Comparison of ENCODE assay signal across 1 fruit fly cellular context in the genomic region with DNA sequence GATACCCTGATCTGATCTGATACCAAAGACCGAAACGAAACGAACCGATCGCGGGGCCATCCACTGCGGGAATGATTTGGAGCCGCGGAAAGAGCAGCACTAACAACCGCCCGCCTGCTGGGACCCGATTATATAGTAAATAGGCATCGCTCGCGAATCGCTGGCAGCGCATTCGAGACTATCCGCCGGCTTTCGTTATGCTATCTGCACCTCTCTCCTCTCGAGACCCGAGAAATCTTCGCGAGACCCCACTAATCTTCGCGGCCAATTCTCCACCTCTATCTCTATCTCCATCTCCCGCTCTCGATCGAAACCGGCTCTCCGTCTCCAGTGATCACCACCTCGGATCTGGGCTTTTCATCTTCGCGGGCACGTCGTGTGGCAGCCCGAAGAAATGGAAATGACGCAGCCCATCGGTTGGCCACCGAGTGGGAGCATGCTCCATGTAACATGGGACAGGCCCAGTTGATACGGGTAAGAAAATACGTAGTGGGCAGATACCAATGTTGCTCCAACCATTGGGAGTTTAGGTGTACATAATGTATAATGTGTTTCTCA.
A peak's percentile ranks its signal among the peaks of the same experiment; 100 is the strongest.
TF ChIP-seq lines count a peak whose summit lies in the region.

A gene (minus strand): TSS at position 107 of the 558 bp plus-strand sequence.

TF ChIP-seq in whole organism, embryonic, 481 proteins besides CTCF, POLR2A, EP300 and RAD21 (continued from another document):
- TF ChIP-seq MTF-1 (GFP tag; optimal IDR thresholded peaks at IDR 0.05; lab: Kevin White, UChicago; ENCODE audit: borderline replicate concordance) (no peak), psq (GFP tag; optimal IDR thresholded peaks at IDR 0.05; lab: Kevin White, UChicago) (no peak), YL-1 (GFP tag; optimal IDR thresholded peaks at IDR 0.05; lab: Kevin White, UChicago) (no peak), ato (GFP tag; IDR thresholded peaks at IDR 0.05; lab: Robert Waterston, UW; ENCODE audit: partially characterized antibody) (no peak), Dbx (GFP tag; IDR thresholded peaks at IDR 0.05; lab: Robert Waterston, UW) (no peak), Gsc (GFP tag; IDR thresholded peaks at IDR 0.05; lab: Robert Waterston, UW) (no peak), CG2889 (GFP tag; IDR thresholded peaks at IDR 0.05; lab: Robert Waterston, UW) (no peak), disco-r (GFP tag; optimal IDR thresholded peaks at IDR 0.05; lab: Kevin White, UChicago) (no peak), twi (tag; optimal IDR thresholded peaks at IDR 0.05; lab: Kevin White, UChicago) (no peak), CG6175 (GFP tag; IDR thresholded peaks at IDR 0.05; lab: Robert Waterston, UW) (0 out of 3 replicates have a peak, but pooled peaks have one; percentile 59), Med (GFP tag; lab: Kevin White, UChicago) (peak; percentile 55), Nf-YA (GFP tag; IDR thresholded peaks at IDR 0.05; lab: Robert Waterston, UW) (no peak), Mes4 (GFP tag; optimal IDR thresholded peaks at IDR 0.05; lab: Kevin White, UChicago) (no peak), prd (optimal IDR thresholded peaks at IDR 0.05; lab: Kevin White, UChicago) (no peak), prd (GFP tag; IDR thresholded peaks at IDR 0.05; lab: Robert Waterston, UW) (no peak), trem (tag; optimal IDR thresholded peaks at IDR 0.05; lab: Kevin White, UChicago) (no peak), CG12071 (GFP tag; optimal IDR thresholded peaks at IDR 0.05; lab: Kevin White, UChicago) (no peak), CG12219 (GFP tag; optimal IDR thresholded peaks at IDR 0.05; lab: Kevin White, UChicago) (no peak), chn (GFP tag; optimal IDR thresholded peaks at IDR 0.05; lab: Kevin White, UChicago) (no peak), CG3163 (GFP tag; optimal IDR thresholded peaks at IDR 0.05; lab: Kevin White, UChicago) (no peak), Rx (GFP tag; IDR thresholded peaks at IDR 0.05; lab: Robert Waterston, UW) (no peak), CG18476 (GFP tag; optimal IDR thresholded peaks at IDR 0.05; lab: Kevin White, UChicago) (no peak), HmgD (GFP tag; optimal IDR thresholded peaks at IDR 0.05; lab: Kevin White, UChicago) (no peak), CoRest (tag; optimal IDR thresholded peaks at IDR 0.05; lab: Kevin White, UChicago) (no peak), Ssrp (tag; optimal IDR thresholded peaks at IDR 0.05; lab: Kevin White, UChicago) (no peak), CG10431 (GFP tag; optimal IDR thresholded peaks at IDR 0.05; lab: Kevin White, UChicago) (no peak), croc (GFP tag; conservative IDR thresholded peaks at IDR 0.05; lab: Robert Waterston, UW) (no peak), pros (GFP tag; optimal IDR thresholded peaks at IDR 0.05; lab: Kevin White, UChicago) (peak; percentile 29), CG15073 (GFP tag; optimal IDR thresholded peaks at IDR 0.05; lab: Kevin White, UChicago) (no peak), CrebB (tag; optimal IDR thresholded peaks at IDR 0.05; lab: Kevin White, UChicago) (no peak), CG13123 (GFP tag; optimal IDR thresholded peaks at IDR 0.05; lab: Kevin White, UChicago) (no peak), Dek (tag; optimal IDR thresholded peaks at IDR 0.05; lab: Kevin White, UChicago) (no peak), Pdp1 (GFP tag; optimal IDR thresholded peaks at IDR 0.05; lab: Kevin White, UChicago) (peak in 1 of 2 experiments; percentile 9), Dfd (GFP tag; optimal IDR thresholded peaks at IDR 0.05; lab: Kevin White, UChicago) (no peak), CG7372 (GFP tag; IDR thresholded peaks at IDR 0.05; lab: Robert Waterston, UW) (no peak), Dll (GFP tag; IDR thresholded peaks at IDR 0.05; lab: Robert Waterston, UW; ENCODE audit: partially characterized antibody) (no peak), Ets65A (GFP tag; lab: Kevin White, UChicago) (no peak), h (optimal IDR thresholded peaks at IDR 0.05; lab: Kevin White, UChicago) (no peak), sisA (GFP tag; IDR thresholded peaks at IDR 0.05; lab: Robert Waterston, UW) (no peak), Trl (optimal IDR thresholded peaks at IDR 0.05; lab: Kevin White, UChicago) (peak; percentile 15 to 32), Trl (GFP tag; optimal IDR thresholded peaks at IDR 0.05; lab: Kevin White, UChicago) (no peak), CG10366 (GFP tag; IDR thresholded peaks at IDR 0.05; lab: Robert Waterston, UW) (no peak), Aef1 (GFP tag; IDR thresholded peaks at IDR 0.05; lab: Robert Waterston, UW) (no peak), CG17568 (GFP tag; optimal IDR thresholded peaks at IDR 0.05; lab: Kevin White, UChicago) (no peak), CG17829 (tag; optimal IDR thresholded peaks at IDR 0.05; lab: Kevin White, UChicago) (no peak), CG2678 (tag; optimal IDR thresholded peaks at IDR 0.05; lab: Kevin White, UChicago) (no peak), CG4404 (GFP tag; IDR thresholded peaks at IDR 0.05; lab: Robert Waterston, UW) (no peak), lola (GFP tag; optimal IDR thresholded peaks at IDR 0.05; lab: Kevin White, UChicago) (no peak), Stat92E (GFP tag; optimal IDR thresholded peaks at IDR 0.05; lab: Kevin White, UChicago) (no peak), stwl (tag; optimal IDR thresholded peaks at IDR 0.05; lab: Kevin White, UChicago) (no peak), CG32532 (GFP tag; IDR thresholded peaks at IDR 0.05; lab: Robert Waterston, UW) (no peak), Hr51 (GFP tag; optimal IDR thresholded peaks at IDR 0.05; lab: Kevin White, UChicago) (no peak), grn (GFP tag; optimal IDR thresholded peaks at IDR 0.05; lab: Kevin White, UChicago) (peak; percentile 13), CG12942 (GFP tag; optimal IDR thresholded peaks at IDR 0.05; lab: Kevin White, UChicago) (no peak), bab2 (GFP tag; optimal IDR thresholded peaks at IDR 0.05; lab: Kevin White, UChicago) (no peak), Gug (GFP tag; IDR thresholded peaks at IDR 0.05; lab: Robert Waterston, UW) (no peak), fu2 (GFP tag; optimal IDR thresholded peaks at IDR 0.05; lab: Kevin White, UChicago) (no peak), gcm (GFP tag; optimal IDR thresholded peaks at IDR 0.05; lab: Kevin White, UChicago) (no peak), CG4360 (GFP tag; IDR thresholded peaks at IDR 0.05; lab: Robert Waterston, UW) (no peak), CG42726 (GFP tag; IDR thresholded peaks at IDR 0.05; lab: Robert Waterston, UW; ENCODE audit: partially characterized antibody) (0 out of 2 replicates have a peak, but pooled peaks have one; percentile 21), Bdp1 (GFP tag; optimal IDR thresholded peaks at IDR 0.05; lab: Kevin White, UChicago) (no peak), CG31388 (GFP tag; optimal IDR thresholded peaks at IDR 0.05; lab: Kevin White, UChicago) (no peak), CG33557 (GFP tag; optimal IDR thresholded peaks at IDR 0.05; lab: Kevin White, UChicago) (no peak), jumu (GFP tag; optimal IDR thresholded peaks at IDR 0.05; lab: Kevin White, UChicago) (no peak), CG9797 (GFP tag; optimal IDR thresholded peaks at IDR 0.05; lab: Kevin White, UChicago) (no peak), tin (GFP tag; optimal IDR thresholded peaks at IDR 0.05; lab: Kevin White, UChicago) (no peak), CG13894 (tag; optimal IDR thresholded peaks at IDR 0.05; lab: Kevin White, UChicago) (peak; percentile 94), CG10147 (GFP tag; optimal IDR thresholded peaks at IDR 0.05; lab: Kevin White, UChicago) (no peak), Atf-2 (GFP tag; optimal IDR thresholded peaks at IDR 0.05; lab: Kevin White, UChicago) (no peak), Drgx (GFP tag; IDR thresholded peaks at IDR 0.05; lab: Robert Waterston, UW) (no peak), tll (GFP tag; optimal IDR thresholded peaks at IDR 0.05; lab: Kevin White, UChicago) (no peak), ftz-f1 (GFP tag; optimal IDR thresholded peaks at IDR 0.05; lab: Kevin White, UChicago) (no peak), zen (tag; optimal IDR thresholded peaks at IDR 0.05; lab: Kevin White, UChicago) (no peak), chinmo (GFP tag; IDR thresholded peaks at IDR 0.05; lab: Robert Waterston, UW; ENCODE audit: partially characterized antibody) (0 out of 4 replicates have a peak, but pooled peaks have one; percentile 17), Asciz (GFP tag; optimal IDR thresholded peaks at IDR 0.05; lab: Kevin White, UChicago) (no peak), Dp (GFP tag; optimal IDR thresholded peaks at IDR 0.05; lab: Kevin White, UChicago) (no peak), run (tag; optimal IDR thresholded peaks at IDR 0.05; lab: Kevin White, UChicago) (no peak), nerfin-2 (GFP tag; IDR thresholded peaks at IDR 0.05; lab: Robert Waterston, UW; ENCODE audit: partially characterized antibody) (no peak), Spps (tag; optimal IDR thresholded peaks at IDR 0.05; lab: Kevin White, UChicago) (no peak), CG11093 (GFP tag; IDR thresholded peaks at IDR 0.05; lab: Robert Waterston, UW) (no peak), bbx (GFP tag; IDR thresholded peaks at IDR 0.05; lab: Robert Waterston, UW; ENCODE audit: partially characterized antibody) (no peak), CG12769 (tag; optimal IDR thresholded peaks at IDR 0.05; lab: Kevin White, UChicago) (peak; percentile 75), CG12104 (GFP tag; optimal IDR thresholded peaks at IDR 0.05; lab: Kevin White, UChicago) (no peak), seq (GFP tag; IDR thresholded peaks at IDR 0.05; lab: Robert Waterston, UW) (no peak), ab (GFP tag; optimal IDR thresholded peaks at IDR 0.05; lab: Kevin White, UChicago) (no peak), CG13775 (GFP tag; optimal IDR thresholded peaks at IDR 0.05; lab: Kevin White, UChicago) (no peak), zen2 (GFP tag; IDR thresholded peaks at IDR 0.05; lab: Robert Waterston, UW; ENCODE audit: partially characterized antibody) (0 out of 3 replicates have a peak, but pooled peaks have one; percentile 25), CG12299 (tag; optimal IDR thresholded peaks at IDR 0.05; lab: Kevin White, UChicago) (no peak), sens-2 (GFP tag; IDR thresholded peaks at IDR 0.05; lab: Robert Waterston, UW) (no peak)
